Worm (Caenorhabditis elegans): ENCODE measurements around the gene F59C12.4.

The F59C12.4 gene

DNA sequence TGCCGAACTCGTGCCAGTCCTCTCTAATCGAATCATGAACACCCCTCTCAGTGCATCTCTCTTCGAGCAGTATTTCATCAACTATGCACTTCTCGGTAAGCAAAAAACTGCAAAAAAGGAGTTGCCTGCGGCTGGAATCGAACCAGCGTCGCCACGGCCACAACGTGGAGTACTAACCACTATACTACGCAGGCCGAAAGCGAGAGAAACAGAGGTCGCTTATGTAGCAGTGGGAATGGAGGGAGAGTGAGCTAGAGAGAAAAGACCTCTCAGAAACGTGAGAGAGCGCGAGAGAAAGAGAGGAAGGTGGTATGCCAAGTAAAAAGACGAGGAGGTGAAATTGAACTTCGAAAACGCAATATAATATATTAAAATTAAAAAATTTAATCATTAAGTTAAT, 32.3 kb upstream of the F59C12.4 start (continued):
- TF ChIP-seq nhr-120 (GFP tag; IDR thresholded peaks at IDR 0.05) (no peak), ceh-100 (GFP tag; IDR thresholded peaks at IDR 0.05) (no peak), egrh-3 (GFP tag; IDR thresholded peaks at IDR 0.05) (peak; percentile 54), hsf-1 (GFP tag; IDR thresholded peaks at IDR 0.05) (no peak), Y79H2A.3 (GFP tag; conservative IDR thresholded peaks at IDR 0.05) (no peak), F22D6.2 (tag; optimal IDR thresholded peaks at IDR 0.05) (peak; percentile 43), xnd-1 (tag; optimal IDR thresholded peaks at IDR 0.05) (no peak), pha-4 (tag; optimal IDR thresholded peaks at IDR 0.05) (no peak), snpc-4 (GFP tag; optimal IDR thresholded peaks at IDR 0.05) (peak; percentile 55), snpc-4 (tag; optimal IDR thresholded peaks at IDR 0.05) (peak; percentile 43 to 86 (median 65)), B0019.2 (GFP tag; conservative IDR thresholded peaks at IDR 0.05) (peak; percentile 36; the same call in 1 of the 2 replicates), F37B4.10 (GFP tag; IDR thresholded peaks at IDR 0.05) (peak; percentile 19; the same call in 1 of the 2 replicates), zim-3 (tag; optimal IDR thresholded peaks at IDR 0.05) (peak; percentile 24), nhr-27 (tag; optimal IDR thresholded peaks at IDR 0.05) (no peak), athp-1 (tag; optimal IDR thresholded peaks at IDR 0.05) (peak; percentile 58), pbrm-1 (GFP tag; IDR thresholded peaks at IDR 0.05) (peak; percentile 91), ccch-3 (GFP tag; optimal IDR thresholded peaks at IDR 0.05) (peak; percentile 8), F52B5.7 (tag; optimal IDR thresholded peaks at IDR 0.05) (peak; percentile 60), K12H6.12 (tag; optimal IDR thresholded peaks at IDR 0.05) (peak; percentile 61), tbp1 (GFP tag; optimal IDR thresholded peaks at IDR 0.05) (peak; percentile 97), hlh-12 (tag; optimal IDR thresholded peaks at IDR 0.05) (no peak), zfh-2 (GFP tag; conservative IDR thresholded peaks at IDR 0.05) (peak; percentile 74), him-1 (tag; optimal IDR thresholded peaks at IDR 0.05) (peak; percentile 81), let-607 (tag; optimal IDR thresholded peaks at IDR 0.05) (peak; percentile 55 to 65), lin-26 (GFP tag; IDR thresholded peaks at IDR 0.05) (peak; percentile 90), B0035.1 (tag; optimal IDR thresholded peaks at IDR 0.05) (peak; percentile 75), ceh-79 (tag; optimal IDR thresholded peaks at IDR 0.05) (peak; percentile 22), Y95B8A.8 (GFP tag; IDR thresholded peaks at IDR 0.05) (peak; percentile 25; the same call in 1 of the 2 replicates), hlh-26 (GFP tag; conservative IDR thresholded peaks at IDR 0.05) (no peak), snpc-3.4 (tag; optimal IDR thresholded peaks at IDR 0.05) (peak; percentile 55), ama-1 (optimal IDR thresholded peaks at IDR 0.05) (no peak), ama-1 (GFP tag; optimal IDR thresholded peaks at IDR 0.05) (peak; percentile 34 to 42), ztf-22 (GFP tag; optimal IDR thresholded peaks at IDR 0.05) (peak; percentile 49), lir-1 (GFP tag; conservative IDR thresholded peaks at IDR 0.05) (peak; percentile 60), madf-3 (GFP tag; IDR thresholded peaks at IDR 0.05) (no peak), ekl-4 (GFP tag; IDR thresholded peaks at IDR 0.05) (peak; percentile 81), cebp-1 (GFP tag; IDR thresholded peaks at IDR 0.05) (peak; percentile 73), cebp-1 (tag; optimal IDR thresholded peaks at IDR 0.05) (peak; percentile 88)

DNA sequence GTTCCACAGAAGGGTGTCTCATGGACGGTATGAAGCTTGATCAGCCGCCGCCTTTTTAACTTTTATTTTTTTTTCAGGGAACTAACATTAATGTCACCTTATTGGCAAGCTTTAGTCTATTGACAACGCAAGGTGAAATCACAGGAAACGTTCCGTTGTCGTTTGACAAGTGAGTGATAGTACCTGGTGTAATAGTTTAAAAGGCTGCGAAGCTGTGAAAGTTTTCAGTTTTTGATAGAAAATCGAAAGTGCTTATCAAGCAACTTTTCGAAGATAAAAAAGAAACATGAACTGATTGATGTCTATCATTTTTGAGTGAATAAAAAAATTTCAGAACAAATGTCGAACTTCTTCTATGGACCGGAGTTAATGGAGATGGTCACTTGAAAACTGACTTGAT, 31.7 kb upstream of the F59C12.4 start:
- TF ChIP-seq mes-4 (tag; optimal IDR thresholded peaks at IDR 0.05) (no peak), Y56A3A.18 (GFP tag; IDR thresholded peaks at IDR 0.05) (no peak), nhr-80 (tag; optimal IDR thresholded peaks at IDR 0.05) (peak; percentile 21)
